Fruit fly (Drosophila melanogaster) whole organism, wandering third instar larva: Measurements from ENCODE around the gene CG31272.
A peak's percentile ranks its signal among the peaks of the same experiment; 100 is the strongest.

Experiments
- Abd-B ChIP-seq: fragments of >200 bp; optimal IDR thresholded peaks from 2 replicates; lab custom pipeline; 2017; ENCODE audit warnings: missing biosample characterization, missing genetic modification characterization
- CG32264 ChIP-seq: fragments of 200-800 bp; sonication (Bioruptor generic); optimal IDR thresholded peaks from 2 replicates; lab custom pipeline; 2016; ENCODE audit warnings: missing biosample characterization, missing genetic modification characterization
- CG9705 ChIP-seq: fragments of 200-800 bp; sonication (Bioruptor generic); optimal IDR thresholded peaks from 2 replicates; lab custom pipeline; 2018; ENCODE audit warnings: missing biosample characterization, mild to moderate bottlenecking, missing genetic modification characterization
- CrebA ChIP-seq: fragments of 200-800 bp; sonication (Bioruptor generic); optimal IDR thresholded peaks from 2 replicates; lab custom pipeline; 2016; ENCODE audit warnings: missing biosample characterization, mild to moderate bottlenecking, missing genetic modification characterization, borderline replicate concordance
- Dfd ChIP-seq: fragments of >200 bp; optimal IDR thresholded peaks from 2 replicates; lab custom pipeline; 2017; ENCODE audit warnings: missing biosample characterization, missing genetic modification characterization
- Dif ChIP-seq: fragments of 200-275, 200-300 bp; sonication (Bioruptor generic); optimal IDR thresholded peaks from 2 replicates; lab custom pipeline; 2018; ENCODE audit warnings: missing biosample characterization, missing genetic modification characterization; ENCODE audit not compliant: partially characterized antibody
- GATAd ChIP-seq: sonication (Bioruptor generic); optimal IDR thresholded peaks from 2 replicates; lab custom pipeline; 2016; ENCODE audit warnings: missing biosample characterization, missing genetic modification characterization
- HLH106 ChIP-seq: fragments of 200-800 bp; optimal IDR thresholded peaks from 3 replicates; lab custom pipeline; 2019; ENCODE audit warnings: missing biosample characterization, mild to moderate bottlenecking, missing genetic modification characterization, moderate library complexity
- Hnf4 ChIP-seq: fragments of 200-800 bp; sonication (Bioruptor generic); optimal IDR thresholded peaks from 2 replicates; lab custom pipeline; 2016; ENCODE audit warnings: missing biosample characterization, mild to moderate bottlenecking, missing genetic modification characterization
- Hr78 ChIP-seq: fragments of >200 bp; optimal IDR thresholded peaks from 2 replicates; lab custom pipeline; 2017; ENCODE audit warnings: missing biosample characterization, missing genetic modification characterization
- Hr83 ChIP-seq: fragments of 200-300 bp; sonication (Bioruptor generic); optimal IDR thresholded peaks from 2 replicates; lab custom pipeline; 2016; ENCODE audit warnings: missing biosample characterization, mild to moderate bottlenecking, missing genetic modification characterization, moderate library complexity; ENCODE audit not compliant: poor library complexity, severe bottlenecking
- Jra ChIP-seq: sonication (Bioruptor generic); optimal IDR thresholded peaks from 2 replicates; lab custom pipeline; 2016; ENCODE audit warnings: missing biosample characterization, missing genetic modification characterization
- Mio ChIP-seq: sonication (Bioruptor generic); optimal IDR thresholded peaks from 2 replicates; lab custom pipeline; 2016; ENCODE audit warnings: missing biosample characterization, missing genetic modification characterization
- Myc ChIP-seq: fragments of >200 bp; optimal IDR thresholded peaks from 2 replicates; lab custom pipeline; 2017
- N ChIP-seq: fragments of >200 bp; optimal IDR thresholded peaks from 2 replicates; lab custom pipeline; 2018; ENCODE audit warnings: missing biosample characterization, missing external identifiers, missing genetic modification characterization
- OdsH ChIP-seq: fragments of 200-800 bp; sonication (Bioruptor generic); optimal IDR thresholded peaks from 2 replicates; lab custom pipeline; 2016; ENCODE audit warnings: missing biosample characterization, mild to moderate bottlenecking, missing genetic modification characterization
- Rel ChIP-seq, 2 experiments: fragments of 200-800 bp; sonication (Bioruptor generic) in 1 of 2; optimal IDR thresholded peaks; 2 replicates in 1 of 2; 3 replicates in 1 of 2; lab custom pipeline; 2016 to 2019; ENCODE audit warnings: mild to moderate bottlenecking in 2 of 2, missing biosample characterization in 2 of 2, missing genetic modification characterization in 2 of 2, moderate library complexity in 1 of 2
- Sp1 ChIP-seq: fragments of 200-800 bp; sonication (Bioruptor generic); optimal IDR thresholded peaks from 3 replicates; lab custom pipeline; 2019; ENCODE audit warnings: missing biosample characterization, mild to moderate bottlenecking, missing genetic modification characterization, moderate library complexity
- Vsx2 ChIP-seq: fragments of 200-300, 225-300 bp; sonication (Bioruptor generic); optimal IDR thresholded peaks from 2 replicates; lab custom pipeline; 2018; ENCODE audit warnings: missing biosample characterization, missing genetic modification characterization; ENCODE audit not compliant: partially characterized antibody
- br ChIP-seq: fragments of 200-800 bp; sonication (Bioruptor generic); optimal IDR thresholded peaks from 2 replicates; lab custom pipeline; 2016; ENCODE audit warnings: missing biosample characterization, missing genetic modification characterization
- brk ChIP-seq: fragments of 200-800 bp; sonication (Bioruptor generic); optimal IDR thresholded peaks from 2 replicates; lab custom pipeline; 2016; ENCODE audit warnings: missing biosample characterization, mild to moderate bottlenecking, missing genetic modification characterization
- dmrt93B ChIP-seq: fragments of 200-800 bp; sonication (Bioruptor generic); optimal IDR thresholded peaks from 2 replicates; lab custom pipeline; 2018; ENCODE audit warnings: missing biosample characterization, mild to moderate bottlenecking, missing genetic modification characterization
- dsf ChIP-seq: sonication (Bioruptor generic); optimal IDR thresholded peaks from 2 replicates; lab custom pipeline; 2016; ENCODE audit warnings: missing biosample characterization, missing genetic modification characterization, borderline replicate concordance
- ey ChIP-seq: fragments of 200-800 bp; sonication (Bioruptor generic); optimal IDR thresholded peaks from 2 replicates; lab custom pipeline; 2016; ENCODE audit warnings: missing biosample characterization, missing genetic modification characterization
- foxo ChIP-seq, 2 experiments: fragments of 200-800 bp; sonication (Bioruptor generic); optimal IDR thresholded peaks; 2 replicates in 1 of 2; 3 replicates in 1 of 2; lab custom pipeline; 2016 to 2017; ENCODE audit warnings: missing biosample characterization in 2 of 2, missing genetic modification characterization in 2 of 2
- fru ChIP-seq: fragments of 200-800 bp; sonication (Bioruptor generic); optimal IDR thresholded peaks from 3 replicates; lab custom pipeline; 2016; ENCODE audit warnings: missing biosample characterization, mild to moderate bottlenecking, missing genetic modification characterization
- h ChIP-seq: fragments of 200-800 bp; sonication (Bioruptor generic); optimal IDR thresholded peaks from 3 replicates; lab custom pipeline; 2016; ENCODE audit warnings: missing biosample characterization, mild to moderate bottlenecking, missing genetic modification characterization
- jim ChIP-seq: fragments of 175-275, 200-325 bp; sonication (Bioruptor generic); optimal IDR thresholded peaks from 2 replicates; lab custom pipeline; 2016; ENCODE audit warnings: missing biosample characterization, mild to moderate bottlenecking, missing genetic modification characterization
- lola ChIP-seq: fragments of >200 bp; optimal IDR thresholded peaks from 2 replicates; lab custom pipeline; 2017; ENCODE audit warnings: missing biosample characterization, missing genetic modification characterization
- psq ChIP-seq: fragments of 200-800 bp; sonication (Bioruptor generic); optimal IDR thresholded peaks from 3 replicates; lab custom pipeline; 2017; ENCODE audit warnings: missing biosample characterization, mild to moderate bottlenecking, missing genetic modification characterization, moderate library complexity
- rgr ChIP-seq: fragments of 200-800 bp; sonication (Bioruptor generic); optimal IDR thresholded peaks from 3 replicates; lab custom pipeline; 2016; ENCODE audit warnings: missing biosample characterization, mild to moderate bottlenecking, missing genetic modification characterization
- sage ChIP-seq: fragments of 200-800 bp; sonication (Bioruptor generic); optimal IDR thresholded peaks from 2 replicates; lab custom pipeline; 2016; ENCODE audit warnings: missing biosample characterization, mild to moderate bottlenecking, missing genetic modification characterization
- sv ChIP-seq: fragments of 200-800 bp; sonication (Bioruptor generic); optimal IDR thresholded peaks from 3 replicates; lab custom pipeline; 2016; ENCODE audit warnings: missing biosample characterization, missing genetic modification characterization
- tai ChIP-seq: sonication (Bioruptor generic); optimal IDR thresholded peaks from 2 replicates; lab custom pipeline; 2016; ENCODE audit warnings: missing biosample characterization, missing genetic modification characterization
- usp ChIP-seq: fragments of >200 bp; optimal IDR thresholded peaks from 2 replicates; lab custom pipeline; 2017; ENCODE audit warnings: missing biosample characterization, missing genetic modification characterization
- woc ChIP-seq: sonication (Bioruptor generic); optimal IDR thresholded peaks from 2 replicates; lab custom pipeline; 2016; ENCODE audit warnings: missing biosample characterization, mild to moderate bottlenecking, missing genetic modification characterization

CG31272 gene

dm6 chr3R:10759348-10759847 lies at the start of gene CG31272:
Gene CG31272, minus strand, starts transcription at chr3R:10759398.
- TF ChIP-seq fru (GFP tag; lab: Kevin White, UChicago) = no peak
- TF ChIP-seq brk (GFP tag; lab: Kevin White, UChicago) = no peak
- TF ChIP-seq dmrt93B = no peak
- TF ChIP-seq Sp1 (GFP tag; lab: Kevin White, UChicago) = no peak
- no peak for TF ChIP-seq h (GFP tag; lab: Kevin White, UChicago)
- no peak for TF ChIP-seq br
- TF ChIP-seq CG9705 = no peak
- no peak for TF ChIP-seq Hnf4 (GFP tag; lab: Kevin White, UChicago)
- TF ChIP-seq jim (GFP tag; lab: Kevin White, UChicago) = no peak
- TF ChIP-seq Dfd (GFP tag; lab: Kevin White, UChicago) = no peak
- TF ChIP-seq CG32264 = no peak
- no peak for TF ChIP-seq usp (GFP tag; lab: Kevin White, UChicago)
- TF ChIP-seq tai = no peak
- no peak for TF ChIP-seq woc (GFP tag; lab: Kevin White, UChicago)
- TF ChIP-seq psq (GFP tag; lab: Kevin White, UChicago) = no peak
- no peak for TF ChIP-seq dsf
- TF ChIP-seq rgr (GFP tag; lab: Kevin White, UChicago) = no peak
- TF ChIP-seq Hr78 (GFP tag; lab: Kevin White, UChicago) = no peak
- no peak for TF ChIP-seq Myc (lab: Kevin White, UChicago)
- TF ChIP-seq Jra (GFP tag; lab: Kevin White, UChicago) = no peak

- no peak for TF ChIP-seq Rel (GFP tag; optimal IDR thresholded peaks at IDR 0.05; lab: Kevin White, UChicago)
- no peak for TF ChIP-seq Rel (tag; optimal IDR thresholded peaks at IDR 0.05; lab: Kevin White, UChicago)
- no peak for TF ChIP-seq tai
- TF ChIP-seq brk (GFP tag; lab: Kevin White, UChicago) = no peak
- TF ChIP-seq br = no peak
- TF ChIP-seq CrebA = no peak
- no peak for TF ChIP-seq OdsH (GFP tag; lab: Kevin White, UChicago)
- no peak for TF ChIP-seq psq (GFP tag; lab: Kevin White, UChicago)
- no peak for TF ChIP-seq sage
- no peak for TF ChIP-seq CG32264
- TF ChIP-seq Hr83 (GFP tag; lab: Kevin White, UChicago) = no peak
- no peak for TF ChIP-seq woc (GFP tag; lab: Kevin White, UChicago)
- TF ChIP-seq N (GFP tag; lab: Kevin White, UChicago) = no peak
- TF ChIP-seq ey (GFP tag; lab: Kevin White, UChicago) = no peak
- TF ChIP-seq fru (GFP tag; lab: Kevin White, UChicago) = no peak
- no peak for TF ChIP-seq dsf
Measured at dm6 chr3R:10803855-10804254, 44.7 kb upstream of the CG31272 start, which contains the start of gene CG14692. Gene CG14692, minus strand, starts transcription at chr3R:10803955.

dm6 chr3R:10792604-10793003 lies 33.4 kb upstream of the CG31272 start, which contains the start of gene CG14687:
Gene CG14687, plus strand, starts transcription at chr3R:10792904.
- TF ChIP-seq Dif (GFP tag; lab: Kevin White, UChicago) (no peak), GATAd (GFP tag; lab: Kevin White, UChicago) (no peak), Hr78 (GFP tag; lab: Kevin White, UChicago) (no peak), ey (GFP tag; lab: Kevin White, UChicago) (no peak), CrebA (no peak), Abd-B (GFP tag; lab: Kevin White, UChicago) (no peak), jim (GFP tag; lab: Kevin White, UChicago) (no peak), Vsx2 (GFP tag; lab: Kevin White, UChicago) (no peak), Mio (GFP tag; lab: Kevin White, UChicago) (no peak)

- peak; percentile 35 for TF ChIP-seq OdsH (GFP tag; lab: Kevin White, UChicago)
- peak; percentile 50 for TF ChIP-seq dmrt93B
- TF ChIP-seq Jra (GFP tag; lab: Kevin White, UChicago) = peak; percentile 79
- no peak for TF ChIP-seq CrebA
- no peak for TF ChIP-seq lola (GFP tag; lab: Kevin White, UChicago)
- peak; percentile 41 for TF ChIP-seq psq (GFP tag; lab: Kevin White, UChicago)
- TF ChIP-seq Dfd (GFP tag; lab: Kevin White, UChicago) = no peak
- no peak for TF ChIP-seq Mio (GFP tag; lab: Kevin White, UChicago)
- TF ChIP-seq br = peak; percentile 53
- TF ChIP-seq jim (GFP tag; lab: Kevin White, UChicago) = no peak
- peak; percentile 38 for TF ChIP-seq CG9705
- TF ChIP-seq fru (GFP tag; lab: Kevin White, UChicago) = peak; percentile 64
- TF ChIP-seq sv (GFP tag; lab: Kevin White, UChicago) = peak; percentile 49
- peak in 1 of 2 experiments; percentile 50 for TF ChIP-seq foxo (GFP tag; optimal IDR thresholded peaks at IDR 0.05; lab: Kevin White, UChicago)
- peak; percentile 57 for TF ChIP-seq ey (GFP tag; lab: Kevin White, UChicago)
- no peak for TF ChIP-seq Rel (GFP tag; optimal IDR thresholded peaks at IDR 0.05; lab: Kevin White, UChicago)
- TF ChIP-seq Rel (tag; optimal IDR thresholded peaks at IDR 0.05; lab: Kevin White, UChicago) = peak; percentile 35
- TF ChIP-seq Abd-B (GFP tag; lab: Kevin White, UChicago) = no peak
- no peak for TF ChIP-seq usp (GFP tag; lab: Kevin White, UChicago)
- no peak for TF ChIP-seq Hr83 (GFP tag; lab: Kevin White, UChicago)
- peak; percentile 65 for TF ChIP-seq rgr (GFP tag; lab: Kevin White, UChicago)
- TF ChIP-seq h (GFP tag; lab: Kevin White, UChicago) = peak; percentile 67
- no peak for TF ChIP-seq Hr78 (GFP tag; lab: Kevin White, UChicago)
- peak; percentile 66 for TF ChIP-seq woc (GFP tag; lab: Kevin White, UChicago)
- peak; percentile 10 for TF ChIP-seq CG32264
- peak; percentile 68 for TF ChIP-seq Hnf4 (GFP tag; lab: Kevin White, UChicago)
- no peak for TF ChIP-seq brk (GFP tag; lab: Kevin White, UChicago)
- TF ChIP-seq N (GFP tag; lab: Kevin White, UChicago) = no peak
- no peak for TF ChIP-seq Sp1 (GFP tag; lab: Kevin White, UChicago)
- peak; percentile 24 for TF ChIP-seq dsf
- peak; percentile 69 for TF ChIP-seq GATAd (GFP tag; lab: Kevin White, UChicago)
- TF ChIP-seq Myc (lab: Kevin White, UChicago) = peak; percentile 62
- peak; percentile 52 for TF ChIP-seq HLH106 (tag; lab: Kevin White, UChicago)
- TF ChIP-seq, all 38 proteins: peak for 20
Measured at dm6 chr3R:10788186-10788585, 29.0 kb upstream of the CG31272 start, which contains the start of the genes Art1 and Mcm5. Gene Art1, minus strand, starts transcription at chr3R:10788226. Gene Mcm5, plus strand, starts transcription at chr3R:10788524.
